Worm (Caenorhabditis elegans) whole organism, early embryonic: ENCODE data around the gene nhr-286.

Experiments used
- B0310.2 ChIP-seq: sonication (generic microtip); optimal IDR thresholded peaks from 2 replicates; lab custom pipeline; 2016; ENCODE audit warnings: mild to moderate bottlenecking, missing genetic modification characterization, missing compliant biosample characterization
- F13C5.2 ChIP-seq: sonication (generic microtip); optimal IDR thresholded peaks from 2 replicates; lab custom pipeline; 2017; ENCODE audit warnings: mild to moderate bottlenecking, missing genetic modification characterization, inconsistent platforms, missing compliant biosample characterization
- aly-1 ChIP-seq: sonication (generic microtip); optimal IDR thresholded peaks from 2 replicates; lab custom pipeline; 2016; ENCODE audit warnings: missing genetic modification characterization, missing compliant biosample characterization
- ama-1 ChIP-seq: fragments of 150-350 bp; optimal IDR thresholded peaks from 2 replicates; lab custom pipeline; 2014
- ceh-13 ChIP-seq: fragments of 200-800 bp; sonication (Bioruptor generic); optimal IDR thresholded peaks from 2 replicates; lab custom pipeline; 2018; ENCODE audit warnings: mild to moderate bottlenecking, missing genetic modification characterization, missing compliant biosample characterization
- ceh-36 ChIP-seq: sonication (generic microtip); optimal IDR thresholded peaks from 2 replicates; lab custom pipeline; 2016; ENCODE audit warnings: missing genetic modification characterization, inconsistent platforms, missing compliant biosample characterization
- ets-7 ChIP-seq: sonication (generic microtip); optimal IDR thresholded peaks from 2 replicates; lab custom pipeline; 2016; ENCODE audit warnings: missing genotype, missing genetic modification characterization, missing compliant biosample characterization
- flt-1 ChIP-seq: fragments of 200-800 bp; sonication (Bioruptor generic); IDR thresholded peaks from 2 replicates; pipeline ENCODE4 v1.3.6; 2022; ENCODE audit warnings: missing genetic modification characterization, missing compliant biosample characterization
- hmbx-1 ChIP-seq: sonication (generic microtip); optimal IDR thresholded peaks from 2 replicates; lab custom pipeline; 2016; ENCODE audit warnings: mild to moderate bottlenecking, missing genetic modification characterization, missing compliant biosample characterization
- hmg-4 ChIP-seq: fragments of 200-800 bp; sonication (Bioruptor generic); optimal IDR thresholded peaks from 2 replicates; lab custom pipeline; 2018; ENCODE audit warnings: mild to moderate bottlenecking, missing genetic modification characterization, missing compliant biosample characterization
- hnd-1 ChIP-seq: sonication (generic microtip); optimal IDR thresholded peaks from 2 replicates; lab custom pipeline; 2016; ENCODE audit warnings: missing genetic modification characterization, missing compliant biosample characterization
- pes-1 ChIP-seq: fragments of 200-800 bp; sonication (Bioruptor generic); IDR thresholded peaks from 2 replicates; pipeline ENCODE4 v1.3.6; 2022; ENCODE audit warnings: missing genetic modification reagents, missing genetic modification characterization, missing compliant biosample characterization
- scrt-1 ChIP-seq: fragments of 200-800 bp; sonication (Bioruptor generic); IDR thresholded peaks from 2 replicates; pipeline ENCODE4 v1.3.6; 2022; ENCODE audit warnings: missing genetic modification characterization, missing compliant biosample characterization
- sea-1 ChIP-seq: fragments of 200-800 bp; sonication (Bioruptor generic); conservative IDR thresholded peaks from 2 replicates; pipeline ENCODE4 v1.3.6; 2022; ENCODE audit warnings: missing genetic modification characterization, missing compliant biosample characterization
- tbx-11 ChIP-seq: fragments of 200-800 bp; sonication (Bioruptor generic); IDR thresholded peaks from 2 replicates; pipeline ENCODE4 v1.3.6; 2022; ENCODE audit warnings: missing genetic modification characterization, missing compliant biosample characterization
- tbx-37 ChIP-seq: fragments of 200-800 bp; sonication (Bioruptor generic); conservative IDR thresholded peaks from 2 replicates; pipeline ENCODE4 v1.3.6; 2022; ENCODE audit warnings: missing genetic modification reagents, missing genetic modification characterization, missing compliant biosample characterization
- tra-4 ChIP-seq: sonication (generic microtip); optimal IDR thresholded peaks from 2 replicates; lab custom pipeline; 2017; ENCODE audit warnings: missing genetic modification characterization, missing compliant biosample characterization

Gene nhr-286

DNA sequence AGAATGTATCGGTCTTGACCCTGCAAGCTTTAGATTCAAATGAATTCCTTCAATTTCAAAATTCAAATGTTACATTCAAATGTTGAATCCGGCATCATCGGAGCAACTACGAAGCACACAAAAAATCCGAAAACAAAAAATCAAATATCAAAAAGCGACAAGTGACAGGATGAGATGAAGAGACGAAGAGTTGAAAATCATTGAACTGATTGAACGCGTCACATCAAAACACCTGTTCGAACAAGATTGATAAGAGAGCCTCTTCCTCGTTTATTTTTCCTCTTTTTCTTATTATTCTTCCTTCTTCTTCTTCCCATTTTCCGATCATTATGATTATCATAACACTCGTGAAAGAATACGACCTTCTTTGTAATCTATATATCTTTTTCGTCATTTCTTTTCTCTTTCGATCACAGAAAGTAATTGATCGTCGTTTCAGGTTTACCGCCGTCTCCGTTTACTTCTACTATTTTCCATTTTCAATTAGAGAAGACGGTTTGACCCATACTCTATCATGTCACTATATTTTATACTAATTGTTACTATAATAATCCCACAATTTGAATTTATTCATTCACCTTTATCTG lies 5.8 kb downstream of the nhr-286 start, which contains the start of gene VC5.2:
VC5.2 (plus strand) TSS at position 439 of the 587 bp plus-strand sequence.
- no peak for TF ChIP-seq B0310.2 (tag; lab: Kevin White, UChicago)
- TF ChIP-seq flt-1 = no peak
- TF ChIP-seq aly-1 = no peak
- TF ChIP-seq ceh-13 (GFP tag; lab: Kevin White, UChicago) = no peak
- TF ChIP-seq ama-1 (lab: Kevin White, UChicago) = no peak
- TF ChIP-seq scrt-1 (GFP tag; lab: Robert Waterston, UW) = no peak
- no peak for TF ChIP-seq sea-1 (GFP tag; lab: Robert Waterston, UW)
- TF ChIP-seq hmbx-1 (tag; lab: Kevin White, UChicago) = no peak
- no peak for TF ChIP-seq hmg-4 (GFP tag; lab: Kevin White, UChicago)
- TF ChIP-seq F13C5.2 (tag; lab: Kevin White, UChicago) = no peak
- no peak for TF ChIP-seq ets-7
- no peak for TF ChIP-seq tbx-11
- TF ChIP-seq pes-1 (GFP tag; lab: Robert Waterston, UW) = no peak
- no peak for TF ChIP-seq hnd-1 (tag; lab: Kevin White, UChicago)
- TF ChIP-seq tra-4 (tag; lab: Kevin White, UChicago) = no peak
- no peak for TF ChIP-seq ceh-36
- TF ChIP-seq tbx-37 = no peak

ce11 chrV:7084612-7085139 lies 6.7 kb downstream of the nhr-286 start, which contains the start of gene mys-1:
TSS of gene mys-1 (minus strand) at chrV:7084662.
- TF ChIP-seq tbx-37 (peak; percentile 67), hmg-4 (GFP tag; lab: Kevin White, UChicago) (peak; percentile 43), ceh-36 (no peak), F13C5.2 (tag; lab: Kevin White, UChicago) (peak; percentile 39), hnd-1 (tag; lab: Kevin White, UChicago) (no peak)

DNA sequence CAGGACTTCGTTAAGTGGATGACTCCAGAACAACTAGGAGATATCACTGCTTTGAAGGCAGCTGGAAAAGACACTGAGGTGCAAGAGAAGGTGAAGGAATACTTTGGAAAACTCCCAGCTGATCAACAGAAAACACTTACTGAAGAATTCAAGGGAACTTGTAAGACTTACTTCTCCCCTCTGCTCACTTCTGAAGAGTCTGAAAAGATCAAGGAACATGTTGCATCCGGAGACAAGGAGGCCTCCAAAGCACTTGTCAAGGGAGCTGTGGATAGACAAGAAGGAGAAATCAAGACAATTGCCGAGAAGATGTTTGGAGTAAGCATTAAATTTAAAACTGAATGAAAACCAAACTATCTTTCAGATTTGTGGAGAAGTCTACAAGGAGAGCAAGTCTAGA lies 12.0 kb downstream of the nhr-286 start:
- no peak for TF ChIP-seq sea-1 (GFP tag; lab: Robert Waterston, UW)
- no peak for TF ChIP-seq F13C5.2 (tag; lab: Kevin White, UChicago)
- TF ChIP-seq ceh-36 = no peak
- TF ChIP-seq hmg-4 (GFP tag; lab: Kevin White, UChicago) = no peak
- no peak for TF ChIP-seq flt-1
- TF ChIP-seq hmbx-1 (tag; lab: Kevin White, UChicago) = no peak
- no peak for TF ChIP-seq tbx-37
- no peak for TF ChIP-seq aly-1
- no peak for TF ChIP-seq ceh-13 (GFP tag; lab: Kevin White, UChicago)
- TF ChIP-seq tra-4 (tag; lab: Kevin White, UChicago) = no peak
- no peak for TF ChIP-seq B0310.2 (tag; lab: Kevin White, UChicago)
- TF ChIP-seq hnd-1 (tag; lab: Kevin White, UChicago) = no peak

- TF ChIP-seq hmbx-1 (tag; lab: Kevin White, UChicago) = no peak
Measured at ce11 chrV:7078765-7079164, 12.6 kb downstream of the nhr-286 start.

DNA sequence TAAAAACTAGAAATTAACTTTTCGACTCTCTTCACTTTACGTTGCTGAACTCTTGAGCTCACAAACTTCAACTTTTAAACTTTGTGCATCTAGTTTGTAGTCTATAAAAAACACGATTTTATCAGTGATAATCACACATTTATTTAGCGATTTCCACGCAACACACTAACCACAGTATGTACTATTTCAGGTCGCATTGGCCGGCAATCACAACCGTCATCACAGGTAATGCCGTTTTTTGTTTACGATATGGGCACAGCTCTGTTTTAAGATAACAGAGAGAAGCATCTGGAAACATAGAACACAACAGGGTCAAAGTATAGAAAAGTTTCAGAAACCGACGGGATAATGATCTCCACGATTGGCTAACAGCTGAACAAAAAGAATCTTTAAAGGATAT lies 15.2 kb downstream of the nhr-286 start:
- TF ChIP-seq pes-1 (GFP tag; lab: Robert Waterston, UW) = no peak
- no peak for TF ChIP-seq aly-1
- TF ChIP-seq hnd-1 (tag; lab: Kevin White, UChicago) = no peak
- TF ChIP-seq B0310.2 (tag; lab: Kevin White, UChicago) = no peak
- TF ChIP-seq tbx-37 = no peak
- no peak for TF ChIP-seq hmbx-1 (tag; lab: Kevin White, UChicago)
- TF ChIP-seq tra-4 (tag; lab: Kevin White, UChicago) = no peak
- TF ChIP-seq scrt-1 (GFP tag; lab: Robert Waterston, UW) = no peak
- no peak for TF ChIP-seq sea-1 (GFP tag; lab: Robert Waterston, UW)
- no peak for TF ChIP-seq hmg-4 (GFP tag; lab: Kevin White, UChicago)
- no peak for TF ChIP-seq ama-1 (lab: Kevin White, UChicago)
- TF ChIP-seq flt-1 = no peak
- no peak for TF ChIP-seq tbx-11
- no peak for TF ChIP-seq ceh-36
- no peak for TF ChIP-seq F13C5.2 (tag; lab: Kevin White, UChicago)
- TF ChIP-seq ceh-13 (GFP tag; lab: Kevin White, UChicago) = no peak
- no peak for TF ChIP-seq ets-7

ce11 chrV:7075646-7076045 lies 15.8 kb downstream of the nhr-286 start, which contains the start of gene npa-1:
TSS of gene npa-1 (plus strand) at chrV:7075787.
- TF ChIP-seq B0310.2 (tag; lab: Kevin White, UChicago) = no peak

DNA sequence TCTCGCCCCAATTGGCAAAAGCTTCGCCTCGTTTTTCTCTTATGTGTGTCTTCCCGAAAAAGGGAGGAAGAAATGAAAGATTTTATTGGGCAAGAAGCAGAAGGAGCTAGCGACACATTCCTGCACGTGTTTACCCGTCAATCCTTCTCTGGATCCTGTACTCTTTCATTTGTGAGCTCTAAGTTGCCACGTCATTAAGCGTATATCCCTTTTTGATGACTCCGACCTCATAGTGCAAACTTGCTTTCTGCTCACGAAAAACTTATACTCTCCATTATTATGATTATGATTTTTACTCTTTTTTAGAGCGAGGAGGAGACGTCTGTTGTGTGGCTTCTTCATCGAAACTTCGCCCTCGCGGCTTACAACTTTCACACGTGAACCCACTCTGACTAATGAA lies 19.1 kb downstream of the nhr-286 start, which contains the start of gene F27B10.1:
F27B10.1 (plus strand) TSS at position 301 of the 400 bp plus-strand sequence.
- TF ChIP-seq scrt-1 (GFP tag; lab: Robert Waterston, UW) = no peak
- no peak for TF ChIP-seq hmbx-1 (tag; lab: Kevin White, UChicago)
- TF ChIP-seq tbx-37 = no peak
- no peak for TF ChIP-seq ama-1 (lab: Kevin White, UChicago)
- TF ChIP-seq sea-1 (GFP tag; lab: Robert Waterston, UW) = no peak
- TF ChIP-seq ceh-36 = no peak
- TF ChIP-seq ets-7 = no peak

ce11 chrV:7069605-7070004 lies 21.8 kb downstream of the nhr-286 start:
- TF ChIP-seq ceh-13 (GFP tag; lab: Kevin White, UChicago) (no peak), hnd-1 (tag; lab: Kevin White, UChicago) (no peak), ama-1 (lab: Kevin White, UChicago) (no peak), aly-1 (no peak), ets-7 (no peak), tbx-11 (no peak), hmbx-1 (tag; lab: Kevin White, UChicago) (no peak), F13C5.2 (tag; lab: Kevin White, UChicago) (no peak), pes-1 (GFP tag; lab: Robert Waterston, UW) (no peak), scrt-1 (GFP tag; lab: Robert Waterston, UW) (no peak), tra-4 (tag; lab: Kevin White, UChicago) (no peak), flt-1 (no peak), ceh-36 (no peak), tbx-37 (no peak), hmg-4 (GFP tag; lab: Kevin White, UChicago) (no peak), sea-1 (GFP tag; lab: Robert Waterston, UW) (no peak)
